Worm (Caenorhabditis elegans) whole organism, L4/young adult: ENCODE results near the gene ZK792.7.

Experiments used
- W03F9.2 ChIP-seq: fragments of 150-350 bp; optimal IDR thresholded peaks from 2 replicates; lab custom pipeline; 2014; ENCODE audit warnings: missing biosample characterization, missing genetic modification characterization
- dao-5 ChIP-seq: sonication (generic microtip); optimal IDR thresholded peaks from 2 replicates; lab custom pipeline; 2016; ENCODE audit warnings: missing genotype, missing genetic modification characterization, moderate library complexity, missing compliant biosample characterization
- him-1 ChIP-seq: sonication (generic microtip); optimal IDR thresholded peaks from 2 replicates; lab custom pipeline; 2016; ENCODE audit warnings: missing genotype, missing genetic modification reagents, missing genetic modification characterization, missing compliant biosample characterization

The ZK792.7 gene

ce11 chrIV:11745340-11745739 is 51.1 kb downstream of the ZK792.7 start, which contains the start of gene gem-4:
Gene gem-4, plus strand, starts transcription at chrIV:11745640.
- TF ChIP-seq him-1 (tag; lab: Kevin White, UChicago) (no peak), W03F9.2 (tag; lab: Kevin White, UChicago) (no peak), dao-5 (tag; lab: Kevin White, UChicago) (no peak)
